Worm (Caenorhabditis elegans): ENCODE measurements around the gene pals-26.
"Not testable (repeated sequence)": the region's sequence is repeated elsewhere in the genome, so short reads cannot be mapped to it uniquely, and the experiment has no call there.

pals-26 gene

DNA sequence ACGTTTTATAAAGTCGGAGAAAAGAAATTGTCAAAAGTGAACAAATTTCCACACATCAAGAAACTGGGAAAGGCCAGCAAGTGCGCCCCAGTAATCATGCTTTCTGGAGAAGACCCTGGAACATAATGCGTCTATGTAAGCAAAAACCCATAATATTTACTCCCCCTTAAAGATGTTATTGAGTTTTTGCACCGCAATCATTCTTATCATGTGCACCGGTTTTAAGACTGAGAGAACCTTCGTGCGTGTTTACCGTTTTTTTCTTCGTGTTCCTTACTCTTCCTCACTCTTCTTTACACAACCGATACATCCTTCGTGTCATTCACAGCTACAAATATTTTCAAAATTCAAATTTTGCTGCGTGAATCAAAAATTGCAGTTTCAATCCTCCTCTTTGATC is 2.1 kb upstream of the pals-26 start:
- no peak for TF ChIP-seq nhr-11 (tag; optimal IDR thresholded peaks at IDR 0.05)
- TF ChIP-seq lsy-2 (tag; optimal IDR thresholded peaks at IDR 0.05), result no peak
- no peak for TF ChIP-seq C34F6.9 (tag; optimal IDR thresholded peaks at IDR 0.05)
- no peak for TF ChIP-seq nhr-12 (tag; optimal IDR thresholded peaks at IDR 0.05)
- TF ChIP-seq elt-1 (tag; optimal IDR thresholded peaks at IDR 0.05), result no peak
- TF ChIP-seq mab-5 (tag; optimal IDR thresholded peaks at IDR 0.05), result no peak
- no peak for TF ChIP-seq unc-39 (tag; optimal IDR thresholded peaks at IDR 0.05)
- TF ChIP-seq lin-11 (tag; optimal IDR thresholded peaks at IDR 0.05), result no peak
- no peak for TF ChIP-seq F13H6.1 (tag; optimal IDR thresholded peaks at IDR 0.05)
- TF ChIP-seq nhr-237 (tag; optimal IDR thresholded peaks at IDR 0.05), result no peak
- no peak for TF ChIP-seq lin-13 (GFP tag; optimal IDR thresholded peaks at IDR 0.05)
- no peak for TF ChIP-seq unc-62 (GFP tag; optimal IDR thresholded peaks at IDR 0.05)
- no peak for TF ChIP-seq alr-1 (tag; optimal IDR thresholded peaks at IDR 0.05)
- no peak for TF ChIP-seq aly-2 (tag; optimal IDR thresholded peaks at IDR 0.05)
- no peak for TF ChIP-seq lin-39 (tag; optimal IDR thresholded peaks at IDR 0.05)

DNA sequence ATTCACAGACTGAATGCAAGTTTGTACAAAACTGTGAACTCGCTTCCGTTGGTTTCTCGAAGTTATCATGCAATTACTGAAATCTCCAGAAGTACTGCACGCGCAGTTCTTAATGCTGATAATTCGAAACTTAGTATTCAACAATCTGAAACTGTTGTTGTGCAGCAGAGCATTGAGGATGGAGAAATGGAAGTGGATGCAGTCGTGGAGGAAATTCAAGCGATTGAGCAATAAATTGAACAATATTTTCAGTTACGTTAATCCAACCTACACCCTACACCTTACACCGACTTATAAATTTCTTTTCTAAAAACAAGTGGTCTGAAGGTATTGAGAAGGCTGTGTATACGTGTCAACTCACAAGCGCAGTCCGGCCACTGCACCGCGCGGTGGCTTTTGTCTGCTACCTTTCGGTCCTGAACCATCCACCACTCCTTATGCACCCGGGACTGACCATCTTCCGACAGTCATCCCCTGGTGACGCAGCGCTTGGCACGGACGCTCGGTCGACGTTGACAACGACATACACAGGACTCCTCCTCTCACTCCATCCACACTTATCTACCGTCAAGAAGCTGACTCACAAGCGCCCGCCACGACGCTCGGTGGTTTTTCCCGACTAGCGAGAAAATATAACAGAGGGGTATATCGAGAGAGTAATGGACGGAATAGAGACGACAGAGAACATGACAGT is 3.8 kb downstream of the pals-26 start:
- TF ChIP-seq fos-1 (tag; optimal IDR thresholded peaks at IDR 0.05) (peak; percentile 62), sem-4 (tag; optimal IDR thresholded peaks at IDR 0.05) (peak; percentile 8), nhr-21 (tag; optimal IDR thresholded peaks at IDR 0.05) (peak; percentile 63), nhr-6 (tag; optimal IDR thresholded peaks at IDR 0.05) (peak; percentile 25), C34F6.9 (tag; optimal IDR thresholded peaks at IDR 0.05) (peak; percentile 20), ceh-16 (tag; optimal IDR thresholded peaks at IDR 0.05) (peak; percentile 9), crh-2 (tag; optimal IDR thresholded peaks at IDR 0.05) (peak; percentile 56), gmeb-1 (tag; optimal IDR thresholded peaks at IDR 0.05) (peak; percentile 35), mbf-1 (tag; optimal IDR thresholded peaks at IDR 0.05) (peak; percentile 26), F13H6.1 (tag; optimal IDR thresholded peaks at IDR 0.05) (peak; percentile 53), lsy-2 (tag; optimal IDR thresholded peaks at IDR 0.05) (peak in 1 of 2 experiments; percentile 62), lin-13 (GFP tag; optimal IDR thresholded peaks at IDR 0.05) (peak; percentile 65), sma-3 (GFP tag; optimal IDR thresholded peaks at IDR 0.05) (peak; percentile 58), sma-9 (GFP tag; optimal IDR thresholded peaks at IDR 0.05) (peak; percentile 33), unc-55 (GFP tag; optimal IDR thresholded peaks at IDR 0.05) (peak; percentile 34), nhr-129 (tag; optimal IDR thresholded peaks at IDR 0.05) (peak; percentile 46), Y55F3AM.14 (GFP tag; optimal IDR thresholded peaks at IDR 0.05) (peak; percentile 32), nhr-25 (tag; optimal IDR thresholded peaks at IDR 0.05) (peak; percentile 47)
- TF ChIP-seq sma-9 (tag; optimal IDR thresholded peaks at IDR 0.05), result not testable (repeated sequence)

DNA sequence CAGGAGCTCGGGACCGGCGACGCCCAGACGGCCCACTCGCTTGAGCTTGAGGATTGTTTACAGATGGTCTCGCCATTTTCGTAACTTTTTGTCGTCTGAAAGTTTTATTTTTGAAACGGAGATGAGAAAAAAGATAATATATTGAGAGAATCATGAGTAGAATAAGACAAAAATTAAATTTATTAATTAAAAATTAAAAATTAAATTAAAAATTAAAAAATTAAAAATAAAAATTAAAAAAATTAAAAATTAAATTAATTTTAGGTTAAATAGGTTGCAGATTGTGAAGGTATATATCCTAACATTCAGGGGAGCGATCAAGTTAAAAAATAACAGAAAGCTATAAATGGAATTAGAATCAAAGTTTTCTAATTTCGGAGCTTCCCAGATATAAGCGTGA is 4.8 kb downstream of the pals-26 start, which contains the start of gene B0284.3:
TSS of gene B0284.3 (minus strand) at position 101 of the 400 bp plus-strand sequence.
- TF ChIP-seq egl-27 (tag; optimal IDR thresholded peaks at IDR 0.05) (no peak), ZK546.5 (tag; optimal IDR thresholded peaks at IDR 0.05) (no peak), Y55F3AM.14 (GFP tag; optimal IDR thresholded peaks at IDR 0.05) (no peak), elt-1 (tag; optimal IDR thresholded peaks at IDR 0.05) (no peak), mdl-1 (tag; optimal IDR thresholded peaks at IDR 0.05) (no peak), crh-2 (tag; optimal IDR thresholded peaks at IDR 0.05) (no peak), F13H6.1 (tag; optimal IDR thresholded peaks at IDR 0.05) (no peak)

DNA sequence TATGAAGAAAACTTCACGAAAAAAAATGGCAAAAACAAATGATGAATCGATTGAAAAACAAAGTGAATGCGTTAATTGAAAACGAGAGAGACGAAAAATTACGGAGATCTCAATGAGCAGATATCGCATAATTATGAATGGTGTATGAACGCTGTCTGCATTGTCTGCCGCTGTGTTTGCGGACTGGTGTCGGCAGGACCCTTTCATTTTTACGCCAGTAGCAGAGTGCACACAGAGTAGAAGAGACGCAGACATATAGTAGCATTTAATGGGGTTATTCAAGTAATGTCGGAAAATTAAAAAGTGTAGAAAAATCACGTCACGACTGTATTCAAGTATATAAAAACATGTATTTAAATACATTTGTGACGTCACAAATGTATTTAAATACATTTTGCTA is 5.9 kb downstream of the pals-26 start:
- TF ChIP-seq R02D3.7 (tag; optimal IDR thresholded peaks at IDR 0.05), result no peak
- no peak for TF ChIP-seq nhr-6 (tag; optimal IDR thresholded peaks at IDR 0.05)
- TF ChIP-seq egl-27 (tag; optimal IDR thresholded peaks at IDR 0.05), result no peak
- peak; percentile 20 for TF ChIP-seq C34F6.9 (tag; optimal IDR thresholded peaks at IDR 0.05)

DNA sequence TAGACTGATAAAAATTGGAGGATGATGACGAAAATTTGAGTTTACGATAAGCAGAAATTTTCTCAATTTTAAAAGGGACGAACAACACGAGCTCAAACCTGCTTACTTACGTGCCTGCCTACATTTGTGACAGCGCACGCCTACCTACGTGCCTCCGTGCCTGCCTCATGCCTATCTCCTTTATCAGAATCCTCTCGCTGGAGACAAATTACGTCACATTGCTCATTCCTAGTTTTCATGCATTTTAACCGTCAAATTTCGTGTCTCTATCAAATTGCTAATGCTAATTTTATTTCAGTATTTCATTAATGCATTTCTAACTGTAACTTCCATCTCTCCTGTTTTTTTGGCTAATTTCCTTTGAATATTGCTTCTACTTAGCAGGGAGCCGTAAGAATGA is 6.4 kb downstream of the pals-26 start, which contains the start of gene pals-27:
TSS of gene pals-27 (plus strand) at position 301 of the 400 bp plus-strand sequence.
- no peak for TF ChIP-seq unc-55 (GFP tag; optimal IDR thresholded peaks at IDR 0.05)
- no peak for TF ChIP-seq lin-39 (tag; optimal IDR thresholded peaks at IDR 0.05)
- no peak for TF ChIP-seq nhr-23 (tag; optimal IDR thresholded peaks at IDR 0.05)
- TF ChIP-seq ceh-82 (tag; optimal IDR thresholded peaks at IDR 0.05), result no peak
- no peak for TF ChIP-seq Y55F3AM.14 (GFP tag; optimal IDR thresholded peaks at IDR 0.05)
- TF ChIP-seq nhr-129 (tag; optimal IDR thresholded peaks at IDR 0.05), result no peak
- no peak for TF ChIP-seq gmeb-1 (tag; optimal IDR thresholded peaks at IDR 0.05)
- TF ChIP-seq ztf-11 (tag; optimal IDR thresholded peaks at IDR 0.05), result no peak
- TF ChIP-seq elt-1 (tag; optimal IDR thresholded peaks at IDR 0.05), result no peak
- TF ChIP-seq zag-1 (tag; optimal IDR thresholded peaks at IDR 0.05), result no peak
- TF ChIP-seq snpc-4 (tag; optimal IDR thresholded peaks at IDR 0.05), result no peak
- TF ChIP-seq nhr-10 (tag; optimal IDR thresholded peaks at IDR 0.05), result no peak
- no peak for TF ChIP-seq aly-2 (tag; optimal IDR thresholded peaks at IDR 0.05)
- TF ChIP-seq R02D3.7 (tag; optimal IDR thresholded peaks at IDR 0.05), result no peak
- no peak for TF ChIP-seq sma-9 (GFP tag; optimal IDR thresholded peaks at IDR 0.05)
- no peak for TF ChIP-seq sma-9 (tag; optimal IDR thresholded peaks at IDR 0.05)
- TF ChIP-seq nhr-6 (tag; optimal IDR thresholded peaks at IDR 0.05), result no peak

Measured in whole organism, L2 larva.